Worm (Caenorhabditis elegans): ENCODE results near the gene B0272.3.

DNA sequence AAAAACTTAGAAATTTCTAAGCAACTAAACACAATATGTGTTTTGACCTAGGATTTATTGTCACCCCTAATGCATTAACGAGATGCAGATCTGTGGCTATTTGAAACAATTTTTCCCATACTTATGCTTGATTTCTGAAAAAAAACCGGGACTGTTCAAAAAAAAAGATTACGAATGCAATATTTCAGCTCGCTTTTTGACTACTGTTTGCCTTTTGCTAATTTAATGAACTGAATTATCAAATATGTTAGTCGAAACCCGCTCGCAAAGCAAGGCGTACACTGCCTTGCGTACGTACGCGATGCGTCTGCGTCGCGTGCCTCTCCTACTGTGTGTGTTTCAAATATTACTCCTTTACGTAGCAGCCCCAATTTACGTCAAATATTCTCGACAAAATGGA lies 44.2 kb upstream of the B0272.3 start, which contains the start of gene C23F12.4:
- TF ChIP-seq him-1 (tag; optimal IDR thresholded peaks at IDR 0.05) (no peak), W03F9.2 (tag; optimal IDR thresholded peaks at IDR 0.05) (no peak)
